Worm (Caenorhabditis elegans): ENCODE results near the gene Y59H11AM.4.

Gene Y59H11AM.4

DNA sequence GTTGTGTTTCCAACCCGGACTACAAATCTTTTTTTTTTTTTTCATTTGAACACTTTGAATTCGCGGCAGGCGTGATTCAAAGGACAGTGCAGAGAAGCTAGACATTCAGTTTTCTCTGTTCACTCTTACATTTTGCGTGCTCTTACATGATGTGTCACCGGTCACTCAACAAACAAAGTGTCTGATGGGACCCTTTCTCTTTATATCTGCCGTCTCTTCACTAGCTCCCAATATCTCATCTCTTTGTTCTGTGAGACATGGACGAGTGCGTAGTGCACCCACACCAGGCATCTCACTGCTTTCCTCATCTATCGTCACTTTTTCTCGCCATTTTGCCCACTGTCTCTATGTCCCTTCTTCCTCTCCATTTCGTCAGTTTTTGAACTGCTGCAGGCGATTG is 16.9 kb upstream of the Y59H11AM.4 start (continued):
- no peak for TF ChIP-seq lin-15B (tag; optimal IDR thresholded peaks at IDR 0.05)
- no peak for TF ChIP-seq ceh-28 (tag; optimal IDR thresholded peaks at IDR 0.05)
- peak; percentile 71 for TF ChIP-seq nhr-11 (tag; optimal IDR thresholded peaks at IDR 0.05)
- no peak for TF ChIP-seq madf-5 (GFP tag; IDR thresholded peaks at IDR 0.05)
- TF ChIP-seq ztf-7 (tag; optimal IDR thresholded peaks at IDR 0.05) = no peak
- TF ChIP-seq lir-3 (tag; optimal IDR thresholded peaks at IDR 0.05) = no peak
- no peak for TF ChIP-seq tra-1 (GFP tag; IDR thresholded peaks at IDR 0.05)
- TF ChIP-seq dmd-6 (GFP tag; IDR thresholded peaks at IDR 0.05) = peak; percentile 53
- TF ChIP-seq aly-2 (tag; optimal IDR thresholded peaks at IDR 0.05) = no peak
- TF ChIP-seq F44E2.7 (GFP tag; IDR thresholded peaks at IDR 0.05) = no peak
- TF ChIP-seq arid-1 (GFP tag; conservative IDR thresholded peaks at IDR 0.05) = no peak
- TF ChIP-seq zag-1 (tag; optimal IDR thresholded peaks at IDR 0.05) = no peak
- TF ChIP-seq mdl-1 (tag; optimal IDR thresholded peaks at IDR 0.05) = peak in 1 of 2 experiments; percentile 26
- no peak for TF ChIP-seq duxl-1 (tag; optimal IDR thresholded peaks at IDR 0.05; ENCODE audit: poor library complexity)
- TF ChIP-seq lin-13 (GFP tag; optimal IDR thresholded peaks at IDR 0.05) = peak; percentile 50
- TF ChIP-seq set-16 (GFP tag; IDR thresholded peaks at IDR 0.05) = no peak
- no peak for TF ChIP-seq lin-1 (GFP tag; IDR thresholded peaks at IDR 0.05)
- TF ChIP-seq nhr-25 (tag; optimal IDR thresholded peaks at IDR 0.05; ENCODE audit: borderline replicate concordance, insufficient read depth) = peak; percentile 9
- TF ChIP-seq rbr-2 (tag; optimal IDR thresholded peaks at IDR 0.05) = peak; percentile 71
- no peak for TF ChIP-seq gei-8 (GFP tag; optimal IDR thresholded peaks at IDR 0.05)
- no peak for TF ChIP-seq F10B5.3 (tag; optimal IDR thresholded peaks at IDR 0.05)
- no peak for TF ChIP-seq ztf-11 (tag; optimal IDR thresholded peaks at IDR 0.05)
- TF ChIP-seq spr-3 (GFP tag; optimal IDR thresholded peaks at IDR 0.05) = no peak
- no peak for TF ChIP-seq zip-2 (tag; optimal IDR thresholded peaks at IDR 0.05)
- TF ChIP-seq mxl-3 (GFP tag; optimal IDR thresholded peaks at IDR 0.05) = peak; percentile 29

DNA sequence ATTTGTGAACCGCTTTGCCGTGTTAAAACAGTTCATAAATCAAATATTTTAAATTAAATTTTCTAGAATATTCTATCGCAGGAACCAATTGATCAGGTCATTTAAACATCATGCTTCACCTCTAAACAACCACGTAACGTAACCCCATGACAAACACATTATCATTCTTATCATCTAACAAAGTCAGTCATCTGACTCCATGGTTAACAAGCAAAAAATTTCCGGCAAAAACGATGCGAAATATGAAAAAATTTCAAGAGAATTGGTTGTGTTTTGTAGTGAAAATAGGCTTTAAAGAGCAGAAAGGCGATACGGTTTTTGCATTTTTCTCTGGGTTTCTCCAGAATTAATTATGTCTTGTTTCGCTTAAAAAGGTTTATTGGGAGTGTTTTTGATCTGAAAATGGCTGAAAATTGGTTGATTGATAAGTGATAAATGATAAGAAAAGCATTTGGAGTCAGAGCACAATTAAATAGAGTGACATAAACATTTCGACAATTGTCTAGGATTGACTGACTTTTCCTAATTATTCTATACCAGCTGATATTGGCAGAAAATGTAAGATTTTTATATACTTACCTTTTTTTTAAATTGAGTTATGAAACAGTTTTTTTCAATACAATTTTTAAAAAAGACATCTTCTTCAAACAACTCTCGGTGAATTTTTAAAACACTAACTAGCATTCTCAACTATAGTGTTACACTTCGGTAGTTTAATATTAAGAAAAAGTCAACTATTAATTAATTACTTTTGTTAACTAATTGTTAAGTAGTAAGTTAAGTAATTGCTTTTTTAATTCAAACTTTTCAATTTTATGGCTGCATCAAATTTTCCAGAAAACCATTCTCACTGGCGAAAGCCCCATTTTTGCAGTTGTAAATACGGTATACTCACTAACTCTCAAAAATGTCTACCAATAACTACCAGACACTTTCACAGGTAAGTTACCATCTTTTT is 15.2 kb upstream of the Y59H11AM.4 start, which contains the start of gene catp-7:
Gene catp-7 (plus strand): TSS at position 908 of the 958 bp plus-strand sequence.
- TF ChIP-seq lsy-2 (tag; optimal IDR thresholded peaks at IDR 0.05) (no peak), ceh-32 (tag; optimal IDR thresholded peaks at IDR 0.05; ENCODE audit: poor library complexity) (no peak), ceh-82 (tag; optimal IDR thresholded peaks at IDR 0.05) (no peak), mdl-1 (tag; optimal IDR thresholded peaks at IDR 0.05) (no peak), unc-62 (GFP tag; optimal IDR thresholded peaks at IDR 0.05 in 1 of 2) (no peak), unc-62 (tag; optimal IDR thresholded peaks at IDR 0.05) (no peak), mdt-29 (GFP tag; IDR thresholded peaks at IDR 0.05) (no peak), mes-2 (tag; optimal IDR thresholded peaks at IDR 0.05; ENCODE audit: poor library complexity, severe bottlenecking) (peak; percentile 3), fkh-10 (GFP tag; optimal IDR thresholded peaks at IDR 0.05) (no peak), egl-27 (tag; optimal IDR thresholded peaks at IDR 0.05) (no peak), dve-1 (tag; optimal IDR thresholded peaks at IDR 0.05; ENCODE audit: insufficient read depth) (peak; percentile 64), spr-3 (GFP tag; optimal IDR thresholded peaks at IDR 0.05) (no peak), dpl-1 (GFP tag; optimal IDR thresholded peaks at IDR 0.05) (no peak), nhr-42 (GFP tag; IDR thresholded peaks at IDR 0.05) (no peak), ZK337.2 (GFP tag; IDR thresholded peaks at IDR 0.05) (no peak), dmd-9 (GFP tag; IDR thresholded peaks at IDR 0.05) (no peak), jun-1 (tag; optimal IDR thresholded peaks at IDR 0.05) (no peak), mxl-2 (GFP tag; conservative IDR thresholded peaks at IDR 0.05) (no peak), hlh-30 (tag; optimal IDR thresholded peaks at IDR 0.05; ENCODE audit: insufficient read depth) (peak; percentile 69), nhr-11 (tag; optimal IDR thresholded peaks at IDR 0.05) (no peak), lin-38 (GFP tag; IDR thresholded peaks at IDR 0.05) (no peak), nhr-28 (tag; optimal IDR thresholded peaks at IDR 0.05) (peak; percentile 94), ama-1 (optimal IDR thresholded peaks at IDR 0.05) (no peak), cey-2 (tag; optimal IDR thresholded peaks at IDR 0.05; ENCODE audit: borderline replicate concordance, insufficient read depth) (no peak), F37D6.2 (tag; optimal IDR thresholded peaks at IDR 0.05) (no peak), madf-9 (GFP tag; conservative IDR thresholded peaks at IDR 0.05) (no peak), php-3 (GFP tag; IDR thresholded peaks at IDR 0.05) (no peak; the same call in 1 of the 2 replicates), madf-5 (GFP tag; IDR thresholded peaks at IDR 0.05) (no peak)
